Fruit fly (Drosophila melanogaster) whole organism, embryonic: Measurements from ENCODE around the gene Sema5c.

ENCODE experiments used
- BtbVII ChIP-seq: fragments of 200-800 bp; sonication (Bioruptor generic); optimal IDR thresholded peaks from 3 replicates; lab custom pipeline; 2017; ENCODE audit warnings: missing biosample characterization, mild to moderate bottlenecking, missing genetic modification characterization
- C15 ChIP-seq: fragments of 200-800 bp; sonication (Bioruptor generic); IDR thresholded peaks from 3 replicates; pipeline ENCODE4 v1.3.6; 2022; ENCODE audit warnings: missing biosample characterization, missing genetic modification characterization
- CG11093 ChIP-seq: fragments of 200-800 bp; sonication (Bioruptor generic); IDR thresholded peaks from 3 replicates; pipeline ENCODE4 v1.3.6; 2022; ENCODE audit warnings: missing biosample characterization, missing genetic modification characterization
- CG1792 ChIP-seq: fragments of 200-800 bp; sonication (Bioruptor generic); optimal IDR thresholded peaks from 2 replicates; lab custom pipeline; 2016; ENCODE audit warnings: missing biosample characterization, missing genetic modification characterization
- CG2116 ChIP-seq: fragments of 200-800 bp; sonication (Bioruptor generic); optimal IDR thresholded peaks from 3 replicates; lab custom pipeline; 2018; ENCODE audit warnings: missing biosample characterization, mild to moderate bottlenecking, missing genetic modification characterization
- CG30403 ChIP-seq: fragments of 200-800 bp; sonication (Bioruptor generic); optimal IDR thresholded peaks from 3 replicates; lab custom pipeline; 2016; ENCODE audit warnings: missing biosample characterization, missing genetic modification characterization
- CG33213 ChIP-seq: fragments of 200-800 bp; sonication (Bioruptor generic); optimal IDR thresholded peaks from 3 replicates; lab custom pipeline; 2016; ENCODE audit warnings: missing biosample characterization, missing genetic modification characterization
- CG3407 ChIP-seq: fragments of 200-800 bp; sonication (Bioruptor generic); optimal IDR thresholded peaks from 2 replicates; lab custom pipeline; 2018; ENCODE audit warnings: missing biosample characterization, mild to moderate bottlenecking, missing genetic modification characterization
- CG34224 ChIP-seq: fragments of 200-800 bp; sonication (Bioruptor generic); IDR thresholded peaks from 3 replicates; pipeline ENCODE4 v1.3.6; 2022; ENCODE audit warnings: missing biosample characterization, missing genetic modification characterization; ENCODE audit not compliant: partially characterized antibody
- CG4328 ChIP-seq: fragments of 200-800 bp; sonication (Bioruptor generic); optimal IDR thresholded peaks from 3 replicates; lab custom pipeline; 2017; ENCODE audit warnings: missing biosample characterization, missing genetic modification reagents, missing genetic modification characterization
- CG4707 ChIP-seq: fragments of 200-800 bp; sonication (Bioruptor generic); optimal IDR thresholded peaks from 2 replicates; lab custom pipeline; 2018; ENCODE audit warnings: missing biosample characterization, mild to moderate bottlenecking, missing genetic modification characterization, moderate library complexity
- CG7556 ChIP-seq: fragments of 200-800 bp; sonication (Bioruptor generic); optimal IDR thresholded peaks from 2 replicates; lab custom pipeline; 2017; ENCODE audit warnings: missing biosample characterization, mild to moderate bottlenecking, missing genetic modification characterization
- CG8089 ChIP-seq: fragments of 200-800 bp; sonication (Bioruptor generic); optimal IDR thresholded peaks from 3 replicates; lab custom pipeline; 2016; ENCODE audit warnings: missing biosample characterization, missing genetic modification characterization
- CG8388 ChIP-seq: fragments of 200-800 bp; sonication (Bioruptor generic); optimal IDR thresholded peaks from 2 replicates; lab custom pipeline; 2019; ENCODE audit warnings: missing biosample characterization, mild to moderate bottlenecking, missing genetic modification characterization, moderate library complexity
- Dref ChIP-seq: fragments of 200-800 bp; sonication (Bioruptor generic); IDR thresholded peaks from 2 replicates; pipeline ENCODE4 v1.3.6; 2022; ENCODE audit warnings: missing biosample characterization, missing genetic modification characterization
- MBD-R2 ChIP-seq: fragments of 200-800 bp; sonication (Bioruptor generic); IDR thresholded peaks from 2 replicates; pipeline ENCODE4 v1.3.6; 2022; ENCODE audit warnings: missing biosample characterization, missing genetic modification characterization
- Mes4 ChIP-seq: fragments of 200-800 bp; sonication (Bioruptor generic); optimal IDR thresholded peaks from 2 replicates; lab custom pipeline; 2016; ENCODE audit warnings: missing biosample characterization, missing genetic modification characterization
- Myb ChIP-seq: fragments of 200-800 bp; sonication (Bioruptor generic); optimal IDR thresholded peaks from 2 replicates; lab custom pipeline; 2016; ENCODE audit warnings: missing biosample characterization, missing genetic modification characterization
- Ravus ChIP-seq: fragments of 200-800 bp; sonication (Bioruptor generic); IDR thresholded peaks from 2 replicates; pipeline ENCODE4 v1.3.6; 2022; ENCODE audit warnings: missing biosample characterization, missing genetic modification characterization
- Sin3A ChIP-seq: fragments of >200 bp; optimal IDR thresholded peaks from 2 replicates; lab custom pipeline; 2018
- Sox102F ChIP-seq: fragments of 200-800 bp; sonication (Bioruptor generic); optimal IDR thresholded peaks from 2 replicates; lab custom pipeline; 2018; ENCODE audit warnings: missing biosample characterization, mild to moderate bottlenecking, missing genetic modification characterization, moderate library complexity
- Vsx1 ChIP-seq: fragments of 200-800 bp; sonication (Bioruptor generic); optimal IDR thresholded peaks from 2 replicates; lab custom pipeline; 2017; ENCODE audit warnings: missing biosample characterization, mild to moderate bottlenecking, missing genetic modification characterization, missing genetic modification reagents
- ara ChIP-seq: fragments of 200-800 bp; sonication (Bioruptor generic); IDR thresholded peaks from 2 replicates; pipeline ENCODE4 v1.3.6; 2022; ENCODE audit warnings: missing biosample characterization, missing genetic modification characterization
- bsh ChIP-seq, 2 experiments: fragments of 200-800 bp; sonication (Bioruptor generic); optimal IDR thresholded peaks; 2 replicates each; lab custom pipeline; 2017 to 2018; ENCODE audit warnings: mild to moderate bottlenecking in 2 of 2, missing biosample characterization in 2 of 2, missing genetic modification characterization in 2 of 2, moderate library complexity in 1 of 2
- cwo ChIP-seq: fragments of 200-800 bp; sonication (Bioruptor generic); optimal IDR thresholded peaks from 3 replicates; lab custom pipeline; 2017; ENCODE audit warnings: missing biosample characterization, missing genetic modification characterization, mild to moderate bottlenecking, moderate library complexity, missing genetic modification reagents
- en ChIP-seq: fragments of 200-800 bp; sonication (Bioruptor generic); optimal IDR thresholded peaks from 2 replicates; lab custom pipeline; 2016; ENCODE audit warnings: missing biosample characterization, missing genetic modification characterization
- eve ChIP-seq, 2 experiments: fragments of >200 bp; optimal IDR thresholded peaks; 2 replicates each; lab custom pipeline; 2017; ENCODE audit warnings: missing biosample characterization in 2 of 2, missing genetic modification characterization in 2 of 2
- exex ChIP-seq: fragments of 200-800 bp; sonication (Bioruptor generic); optimal IDR thresholded peaks from 4 replicates; lab custom pipeline; 2018; ENCODE audit warnings: missing biosample characterization, mild to moderate bottlenecking, missing genetic modification characterization, moderate library complexity
- fd102C ChIP-seq: fragments of 200-800 bp; sonication (Bioruptor generic); optimal IDR thresholded peaks from 2 replicates; lab custom pipeline; 2018; ENCODE audit warnings: missing biosample characterization, mild to moderate bottlenecking, missing genetic modification characterization, moderate library complexity
- hbn ChIP-seq: fragments of 200-800 bp; sonication (Bioruptor generic); IDR thresholded peaks from 2 replicates; pipeline ENCODE4 v1.3.6; 2022; ENCODE audit warnings: missing biosample characterization, missing genetic modification characterization; ENCODE audit not compliant: partially characterized antibody
- kah ChIP-seq: fragments of 200-800 bp; sonication (Bioruptor generic); optimal IDR thresholded peaks from 2 replicates; lab custom pipeline; 2018; ENCODE audit warnings: missing biosample characterization, mild to moderate bottlenecking, missing genetic modification characterization
- kay ChIP-seq: fragments of 200-800 bp; sonication (Bioruptor generic); optimal IDR thresholded peaks from 2 replicates; lab custom pipeline; 2016; ENCODE audit warnings: missing biosample characterization, missing genetic modification characterization
- kni ChIP-seq: fragments of 200-800 bp; sonication (Bioruptor generic); optimal IDR thresholded peaks from 3 replicates; lab custom pipeline; 2017; ENCODE audit warnings: mild to moderate bottlenecking, missing biosample characterization, missing genetic modification reagents, missing genetic modification characterization
- nerfin-1 ChIP-seq: fragments of 200-800 bp; sonication (Bioruptor generic); optimal IDR thresholded peaks from 3 replicates; lab custom pipeline; 2019; ENCODE audit warnings: missing biosample characterization, mild to moderate bottlenecking, missing genetic modification characterization, moderate library complexity
- oc ChIP-seq: fragments of 200-800 bp; sonication (Bioruptor generic); optimal IDR thresholded peaks from 2 replicates; lab custom pipeline; 2018; ENCODE audit warnings: missing biosample characterization, mild to moderate bottlenecking, missing genetic modification characterization, moderate library complexity
- otp ChIP-seq: fragments of 200-800 bp; sonication (Bioruptor generic); IDR thresholded peaks from 3 replicates; pipeline ENCODE4, ENCODE4 v1.3.6; 2022; ENCODE audit warnings: missing biosample characterization, missing genetic modification characterization
- p53 ChIP-seq: fragments of 200-800 bp; sonication (Bioruptor generic); optimal IDR thresholded peaks from 2 replicates; lab custom pipeline; 2016; ENCODE audit warnings: missing biosample characterization, missing genetic modification characterization
- pan ChIP-seq, 4 experiments: fragments of >200 bp in 3 of 4; fragments of 200-800 bp in 1 of 4; sonication (Bioruptor generic) in 1 of 4; optimal IDR thresholded peaks in 3 of 4; IDR thresholded peaks in 1 of 4; 2 replicates each; pipeline versions ENCODE4 v1.3.6 to Lab custom; 2017 to 2022; ENCODE audit warnings: missing biosample characterization in 2 of 4, missing genetic modification characterization in 2 of 4, mixed read lengths in 1 of 4
- peb ChIP-seq: fragments of 200-800 bp; sonication (Bioruptor generic); IDR thresholded peaks from 2 replicates; pipeline ENCODE4 v1.3.6; 2022; ENCODE audit warnings: missing biosample characterization, missing genetic modification characterization
- pita ChIP-seq: fragments of 200-800 bp; sonication (Bioruptor generic); optimal IDR thresholded peaks from 2 replicates; lab custom pipeline; 2017; ENCODE audit warnings: missing biosample characterization, mild to moderate bottlenecking, missing genetic modification characterization
- pnt ChIP-seq: fragments of 200-800 bp; sonication (Bioruptor generic); optimal IDR thresholded peaks from 3 replicates; lab custom pipeline; 2016; ENCODE audit warnings: missing biosample characterization, missing genetic modification characterization
- prd ChIP-seq, 3 experiments: fragments of >200 bp in 2 of 3; fragments of 200-800 bp in 1 of 3; sonication (Bioruptor generic) in 1 of 3; optimal IDR thresholded peaks in 2 of 3; IDR thresholded peaks in 1 of 3; 2 replicates in 2 of 3; 3 replicates in 1 of 3; pipeline versions ENCODE4 v1.3.6 to Lab custom; 2017 to 2022; ENCODE audit warnings: missing biosample characterization in 1 of 3, missing genetic modification characterization in 1 of 3
- pum ChIP-seq: fragments of 200-800 bp; sonication (Bioruptor generic); optimal IDR thresholded peaks from 2 replicates; lab custom pipeline; 2016; ENCODE audit warnings: missing biosample characterization, missing genetic modification characterization
- pzg ChIP-seq: fragments of 200-800 bp; sonication (Bioruptor generic); optimal IDR thresholded peaks from 3 replicates; lab custom pipeline; 2018; ENCODE audit warnings: missing biosample characterization, mild to moderate bottlenecking, missing genetic modification characterization, moderate library complexity
- ranshi ChIP-seq: fragments of 200-800 bp; sonication (Bioruptor generic); IDR thresholded peaks from 2 replicates; pipeline ENCODE4 v1.3.6; 2022; ENCODE audit warnings: missing biosample characterization, missing genetic modification characterization
- rib ChIP-seq: fragments of 200-800 bp; sonication (Bioruptor generic); IDR thresholded peaks from 2 replicates; pipeline ENCODE4 v1.3.6; 2022; ENCODE audit warnings: missing biosample characterization, missing genetic modification characterization
- row ChIP-seq: fragments of 200-800 bp; sonication (Bioruptor generic); IDR thresholded peaks from 3 replicates; pipeline ENCODE4 v1.3.6; 2022; ENCODE audit warnings: missing biosample characterization, missing genetic modification characterization
- tap ChIP-seq: fragments of 200-800 bp; optimal IDR thresholded peaks from 3 replicates; lab custom pipeline; 2019; ENCODE audit warnings: missing biosample characterization, mild to moderate bottlenecking, missing genetic modification characterization, moderate library complexity
- toy ChIP-seq: fragments of 200-800 bp; sonication (Bioruptor generic); IDR thresholded peaks from 2 replicates; pipeline ENCODE4 v1.3.6; 2022; ENCODE audit warnings: missing biosample characterization, missing genetic modification characterization
- trh ChIP-seq: fragments of 200-800 bp; sonication (Bioruptor generic); optimal IDR thresholded peaks from 2 replicates; lab custom pipeline; 2016; ENCODE audit warnings: missing biosample characterization, missing genetic modification characterization

Sema5c gene

DNA sequence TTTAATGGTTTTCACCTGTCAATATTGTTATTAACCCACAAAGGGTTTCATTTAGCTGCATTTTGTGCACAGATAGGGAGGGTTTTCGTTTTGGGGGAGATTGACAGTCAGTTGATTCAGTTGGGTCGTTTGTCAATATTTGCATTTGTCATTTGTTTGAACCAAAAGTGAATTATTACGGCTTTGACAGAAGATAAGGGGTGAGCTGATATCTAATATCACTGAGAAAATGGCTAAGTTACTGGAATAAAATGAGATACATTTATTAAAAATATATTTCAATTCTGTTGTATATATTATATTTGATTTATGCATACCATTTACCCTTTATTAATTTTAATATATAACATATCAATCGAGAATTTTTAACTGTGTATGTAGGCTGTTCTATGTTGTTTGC is 2.2 kb upstream of the Sema5c start (continued):
- peak; percentile 36 for TF ChIP-seq Sox102F (GFP tag; lab: Kevin White, UChicago)
- TF ChIP-seq BtbVII (GFP tag; lab: Kevin White, UChicago): peak; percentile 54
- TF ChIP-seq Sin3A (lab: Kevin White, UChicago): no peak
- TF ChIP-seq eve (GFP tag; optimal IDR thresholded peaks at IDR 0.05; lab: Kevin White, UChicago): peak in 1 of 2 experiments; percentile 58
- no peak for TF ChIP-seq C15 (GFP tag; lab: Robert Waterston, UW)
- peak; percentile 70 for TF ChIP-seq fd102C (GFP tag; lab: Kevin White, UChicago)
- no peak for TF ChIP-seq pan (optimal IDR thresholded peaks at IDR 0.05; lab: Kevin White, UChicago)
- TF ChIP-seq pan (GFP tag; optimal IDR thresholded peaks at IDR 0.05 in 1 of 2, IDR thresholded peaks at IDR 0.05 in 1 of 2): no peak
- no peak for TF ChIP-seq CG11093
- TF ChIP-seq CG3407 (GFP tag; lab: Kevin White, UChicago): peak; percentile 78
- no peak for TF ChIP-seq CG30403 (GFP tag; lab: Kevin White, UChicago)
- TF ChIP-seq nerfin-1 (tag; lab: Kevin White, UChicago): peak; percentile 73
- TF ChIP-seq Vsx1 (GFP tag; lab: Kevin White, UChicago): peak; percentile 82
- no peak for TF ChIP-seq trh (GFP tag; lab: Kevin White, UChicago)
- no peak for TF ChIP-seq Myb
- TF ChIP-seq kah (GFP tag; lab: Kevin White, UChicago): peak; percentile 64
- TF ChIP-seq peb (GFP tag; lab: Robert Waterston, UW): no peak
- TF ChIP-seq pum: no peak
- TF ChIP-seq prd (optimal IDR thresholded peaks at IDR 0.05; lab: Kevin White, UChicago): no peak
- 0 out of 3 replicates have a peak, but pooled peaks have one; percentile 21 for TF ChIP-seq prd (GFP tag; IDR thresholded peaks at IDR 0.05; lab: Robert Waterston, UW)
- no peak for TF ChIP-seq hbn (GFP tag; lab: Robert Waterston, UW)
- TF ChIP-seq CG8388 (GFP tag; lab: Kevin White, UChicago): peak; percentile 58
- TF ChIP-seq otp (GFP tag; lab: Robert Waterston, UW): peak; percentile 68; the same call in 2 of the 3 replicates
- peak; percentile 23; the same call in 1 of the 3 replicates for TF ChIP-seq row (GFP tag; lab: Robert Waterston, UW)
- TF ChIP-seq CG33213 (GFP tag; lab: Kevin White, UChicago): peak; percentile 31
- no peak for TF ChIP-seq p53 (GFP tag; lab: Kevin White, UChicago)
- TF ChIP-seq MBD-R2 (GFP tag; lab: Robert Waterston, UW): no peak
- TF ChIP-seq Mes4 (GFP tag; lab: Kevin White, UChicago): no peak
- no peak for TF ChIP-seq CG8089
- TF ChIP-seq exex (tag; lab: Kevin White, UChicago): no peak
- no peak for TF ChIP-seq pnt
- peak; percentile 13 for TF ChIP-seq cwo (GFP tag; lab: Kevin White, UChicago)
- TF ChIP-seq CG34224 (GFP tag; lab: Robert Waterston, UW): no peak
- TF ChIP-seq Ravus: no peak
- TF ChIP-seq kni (GFP tag; lab: Kevin White, UChicago): peak; percentile 66
- TF ChIP-seq en (GFP tag; lab: Kevin White, UChicago): peak; percentile 43
- TF ChIP-seq CG7556 (GFP tag; lab: Kevin White, UChicago): peak; percentile 47
- peak; percentile 57 for TF ChIP-seq CG4328 (GFP tag; lab: Kevin White, UChicago)
- TF ChIP-seq pita: no peak
- TF ChIP-seq ara (GFP tag; lab: Robert Waterston, UW): peak; percentile 52
- peak; percentile 12 for TF ChIP-seq oc (tag; lab: Kevin White, UChicago)
- no peak for TF ChIP-seq pzg (GFP tag; lab: Kevin White, UChicago)
- peak; percentile 28 for TF ChIP-seq CG2116 (GFP tag; lab: Kevin White, UChicago)
- no peak for TF ChIP-seq Dref (GFP tag; lab: Robert Waterston, UW)
- TF ChIP-seq rib (GFP tag; lab: Robert Waterston, UW): no peak
- TF ChIP-seq CG1792 (GFP tag; lab: Kevin White, UChicago): no peak
- peak; percentile 76 for TF ChIP-seq CG4707
- TF ChIP-seq kay (GFP tag; lab: Kevin White, UChicago): no peak
- TF ChIP-seq ranshi (GFP tag; lab: Robert Waterston, UW): peak; percentile 44; the same call in 1 of the 2 replicates
- peak in 1 of 2 experiments; percentile 65 for TF ChIP-seq bsh (GFP tag; optimal IDR thresholded peaks at IDR 0.05; lab: Kevin White, UChicago)
- no peak for TF ChIP-seq toy (GFP tag; lab: Robert Waterston, UW)
- TF ChIP-seq tap (tag; lab: Kevin White, UChicago): peak; percentile 72
